Worm (Caenorhabditis elegans) whole organism, young adult: ENCODE measurements around the gene fem-3.

ENCODE experiments used
- B0019.2 ChIP-seq: fragments of 200-800 bp; sonication (Bioruptor generic); conservative IDR thresholded peaks from 2 replicates; pipeline ENCODE4 v1.3.6; 2022; ENCODE audit warnings: missing genetic modification reagents, missing genetic modification characterization, missing compliant biosample characterization
- B0035.1 ChIP-seq: sonication (generic microtip); optimal IDR thresholded peaks from 2 replicates; lab custom pipeline; 2016; ENCODE audit warnings: missing genetic modification characterization, mild to moderate bottlenecking, missing compliant biosample characterization, missing genotype, missing genetic modification reagents
- F23B12.7 ChIP-seq: sonication (generic microtip); optimal IDR thresholded peaks from 2 replicates; lab custom pipeline; 2017; ENCODE audit warnings: missing genetic modification characterization, mild to moderate bottlenecking, missing compliant biosample characterization, antibody characterized with exemption, moderate library complexity; ENCODE audit not compliant: insufficient read depth
- F37B4.10 ChIP-seq: fragments of 200-800 bp; sonication (Bioruptor generic); IDR thresholded peaks from 2 replicates; pipeline ENCODE4 v1.3.6; 2022; ENCODE audit warnings: missing genetic modification characterization, missing compliant biosample characterization
- K12H6.12 ChIP-seq: fragments of 200-800 bp; sonication (Bioruptor generic); optimal IDR thresholded peaks from 2 replicates; lab custom pipeline; 2018; ENCODE audit warnings: mild to moderate bottlenecking, missing genetic modification characterization, missing compliant biosample characterization
- Y53F4B.3 ChIP-seq: fragments of 200-800 bp; sonication (Bioruptor generic); IDR thresholded peaks from 2 replicates; pipeline ENCODE4 v1.3.6; 2022; ENCODE audit warnings: missing genetic modification reagents, missing genetic modification characterization, missing compliant biosample characterization
- Y53G8AR.9 ChIP-seq: fragments of 200-800 bp; sonication (Bioruptor generic); conservative IDR thresholded peaks from 2 replicates; pipeline ENCODE4 v1.3.6; 2022; ENCODE audit warnings: missing genetic modification reagents, missing genetic modification characterization, missing compliant biosample characterization
- Y56A3A.18 ChIP-seq: fragments of 200-800 bp; sonication (Bioruptor generic); IDR thresholded peaks from 2 replicates; pipeline ENCODE4 v1.3.6; 2022; ENCODE audit warnings: missing genetic modification reagents, missing genetic modification characterization, missing compliant biosample characterization
- Y67H2A.10 ChIP-seq: fragments of 200-800 bp; sonication (Bioruptor generic); conservative IDR thresholded peaks from 2 replicates; pipeline ENCODE4 v1.3.6; 2022; ENCODE audit warnings: missing genetic modification reagents, missing genetic modification characterization, missing compliant biosample characterization
- Y95B8A.8 ChIP-seq: fragments of 200-800 bp; sonication (Bioruptor generic); IDR thresholded peaks from 2 replicates; pipeline ENCODE4 v1.3.6; 2022; ENCODE audit warnings: missing genetic modification reagents, missing genetic modification characterization, missing compliant biosample characterization
- ama-1 ChIP-seq, 3 experiments: fragments of 150-350 bp in 1 of 3; sonication (generic microtip) in 2 of 3; optimal IDR thresholded peaks; 2 replicates each; lab custom pipeline; 2014 to 2018; ENCODE audit warnings: missing biosample characterization in 2 of 3, missing genetic modification characterization in 2 of 3, missing genetic modification reagents in 2 of 3
- aptf-2 ChIP-seq: fragments of 200-800 bp; sonication (Bioruptor generic); conservative IDR thresholded peaks from 2 replicates; pipeline ENCODE4 v1.3.6; 2022; ENCODE audit warnings: missing genetic modification reagents, missing genetic modification characterization, missing compliant biosample characterization
- aptf-3 ChIP-seq: fragments of 200-800 bp; sonication (Bioruptor generic); IDR thresholded peaks from 2 replicates; pipeline ENCODE4 v1.3.6; 2022; ENCODE audit warnings: missing genetic modification characterization, missing compliant biosample characterization
- ccch-3 ChIP-seq: fragments of 200-800 bp; sonication (Bioruptor generic); optimal IDR thresholded peaks from 2 replicates; lab custom pipeline; 2018; ENCODE audit warnings: mild to moderate bottlenecking, missing genetic modification characterization, missing compliant biosample characterization
- cebp-1 ChIP-seq, 2 experiments: fragments of 200-800 bp in 1 of 2; sonication (Bioruptor generic) in 1 of 2; sonication (generic microtip) in 1 of 2; IDR thresholded peaks in 1 of 2; optimal IDR thresholded peaks in 1 of 2; 2 replicates each; pipeline versions ENCODE4 v1.3.6 to Lab custom; 2017 to 2022; ENCODE audit warnings: missing compliant biosample characterization in 2 of 2, missing genetic modification characterization in 2 of 2, mild to moderate bottlenecking in 1 of 2, missing genetic modification reagents in 1 of 2, moderate library complexity in 1 of 2
- cebp-2 ChIP-seq: fragments of 200-800 bp; sonication (Bioruptor generic); IDR thresholded peaks from 2 replicates; pipeline ENCODE4 v1.3.6; 2022; ENCODE audit warnings: missing genetic modification characterization, missing compliant biosample characterization
- ceh-91 ChIP-seq: fragments of 200-800 bp; sonication (Bioruptor generic); IDR thresholded peaks from 2 replicates; pipeline ENCODE4 v1.3.6; 2022; ENCODE audit warnings: missing genetic modification reagents, missing genetic modification characterization, missing compliant biosample characterization
- egl-18 ChIP-seq: fragments of 200-800 bp; sonication (Bioruptor generic); IDR thresholded peaks from 2 replicates; pipeline ENCODE4 v1.3.6; 2022; ENCODE audit warnings: missing genetic modification reagents, missing genetic modification characterization, missing compliant biosample characterization
- egl-44 ChIP-seq: fragments of 200-800 bp; sonication (Bioruptor generic); IDR thresholded peaks from 2 replicates; pipeline ENCODE4 v1.3.6; 2022; ENCODE audit warnings: missing genetic modification reagents, missing genetic modification characterization, missing compliant biosample characterization
- him-1 ChIP-seq: sonication (generic microtip); optimal IDR thresholded peaks from 2 replicates; lab custom pipeline; 2016; ENCODE audit warnings: missing genotype, missing genetic modification reagents, missing genetic modification characterization, missing compliant biosample characterization
- hlh-12 ChIP-seq: sonication (generic microtip); optimal IDR thresholded peaks from 2 replicates; lab custom pipeline; 2016; ENCODE audit warnings: missing genetic modification characterization, missing compliant biosample characterization
- hmg-1.2 ChIP-seq: fragments of 200-800 bp; sonication (Bioruptor generic); IDR thresholded peaks from 2 replicates; pipeline ENCODE4 v1.3.6; 2022; ENCODE audit warnings: missing genetic modification reagents, missing genetic modification characterization, missing compliant biosample characterization
- hmg-20 ChIP-seq: fragments of 200-800 bp; sonication (Bioruptor generic); IDR thresholded peaks from 2 replicates; pipeline ENCODE4 v1.3.6; 2022; ENCODE audit warnings: missing genetic modification reagents, missing genetic modification characterization, missing compliant biosample characterization
- lag-1 ChIP-seq: fragments of 200-800 bp; sonication (Bioruptor generic); IDR thresholded peaks from 2 replicates; pipeline ENCODE4 v1.3.6; 2022; ENCODE audit warnings: missing genetic modification reagents, missing genetic modification characterization, missing compliant biosample characterization
- lir-1 ChIP-seq: fragments of 200-800 bp; sonication (Bioruptor generic); conservative IDR thresholded peaks from 2 replicates; pipeline ENCODE4 v1.3.6; 2022; ENCODE audit warnings: missing genetic modification reagents, missing genetic modification characterization, missing compliant biosample characterization
- lsl-1 ChIP-seq: fragments of 200-800 bp; sonication (Bioruptor generic); optimal IDR thresholded peaks from 2 replicates; lab custom pipeline; 2018; ENCODE audit warnings: mild to moderate bottlenecking, missing genetic modification characterization, moderate library complexity, missing compliant biosample characterization
- madf-10 ChIP-seq: sonication (generic microtip); optimal IDR thresholded peaks from 2 replicates; lab custom pipeline; 2016; ENCODE audit warnings: mild to moderate bottlenecking, missing genetic modification characterization, missing compliant biosample characterization
- madf-6 ChIP-seq: fragments of 200-800 bp; sonication (Bioruptor generic); IDR thresholded peaks from 2 replicates; pipeline ENCODE4 v1.3.6; 2022; ENCODE audit warnings: missing genetic modification reagents, missing genetic modification characterization, missing compliant biosample characterization
- mcd-1 ChIP-seq: fragments of 200-800 bp; sonication (Bioruptor generic); IDR thresholded peaks from 2 replicates; pipeline ENCODE4 v1.3.6; 2022; ENCODE audit warnings: missing genetic modification reagents, missing genetic modification characterization, missing compliant biosample characterization
- mes-4 ChIP-seq: sonication (generic microtip); optimal IDR thresholded peaks from 2 replicates; lab custom pipeline; 2016; ENCODE audit warnings: missing genotype, missing genetic modification characterization, missing compliant biosample characterization
- nfya-2 ChIP-seq: fragments of 200-800 bp; sonication (Bioruptor generic); IDR thresholded peaks from 2 replicates; pipeline ENCODE4 v1.3.6; 2022; ENCODE audit warnings: missing genetic modification reagents, missing genetic modification characterization, missing compliant biosample characterization
- nhr-80 ChIP-seq: sonication (generic microtip); optimal IDR thresholded peaks from 2 replicates; lab custom pipeline; 2016; ENCODE audit warnings: missing genetic modification characterization, missing compliant biosample characterization
- pha-4 ChIP-seq: fragments of 150-350 bp; sonication (generic microtip); optimal IDR thresholded peaks from 2 replicates; lab custom pipeline; 2014; ENCODE audit warnings: missing biosample characterization, missing genetic modification reagents, missing genetic modification characterization
- snpc-1.3 ChIP-seq: sonication (generic microtip); optimal IDR thresholded peaks from 2 replicates; lab custom pipeline; 2017; ENCODE audit warnings: missing genetic modification characterization, mild to moderate bottlenecking, missing compliant biosample characterization, antibody characterized with exemption, moderate library complexity, missing genotype, missing genetic modification reagents; ENCODE audit not compliant: insufficient read depth
- snpc-4 ChIP-seq, 5 experiments: fragments of 150-350 bp in 1 of 5; sonication (generic microtip) in 4 of 5; optimal IDR thresholded peaks; 2 replicates each; lab custom pipeline; 2014 to 2018; ENCODE audit warnings: missing genetic modification characterization in 5 of 5, missing biosample characterization in 3 of 5, antibody characterized with exemption in 2 of 5, mild to moderate bottlenecking in 2 of 5, missing compliant biosample characterization in 2 of 5, missing genotype in 2 of 5, moderate library complexity in 2 of 5, missing genetic modification reagents in 1 of 5
- somi-1 ChIP-seq: fragments of 200-800 bp; sonication (Bioruptor generic); optimal IDR thresholded peaks from 2 replicates; lab custom pipeline; 2018; ENCODE audit warnings: mild to moderate bottlenecking, missing genetic modification characterization, missing compliant biosample characterization
- tbp1 ChIP-seq: fragments of 200-800 bp; sonication (Bioruptor generic); optimal IDR thresholded peaks from 2 replicates; lab custom pipeline; 2018; ENCODE audit warnings: mild to moderate bottlenecking, missing genetic modification characterization, missing compliant biosample characterization
- unc-130 ChIP-seq: sonication (generic microtip); optimal IDR thresholded peaks from 2 replicates; lab custom pipeline; 2016; ENCODE audit warnings: missing genetic modification reagents, missing genetic modification characterization, missing compliant biosample characterization
- zim-3 ChIP-seq: sonication (generic microtip); optimal IDR thresholded peaks from 2 replicates; lab custom pipeline; 2017; ENCODE audit warnings: mild to moderate bottlenecking, missing genetic modification characterization, moderate library complexity, missing compliant biosample characterization
- ztf-25 ChIP-seq: fragments of 200-800 bp; sonication (Bioruptor generic); IDR thresholded peaks from 2 replicates; pipeline ENCODE4 v1.3.6; 2022; ENCODE audit warnings: missing genetic modification reagents, missing genetic modification characterization, missing compliant biosample characterization
- ztf-28 ChIP-seq: fragments of 200-800 bp; sonication (Bioruptor generic); IDR thresholded peaks from 2 replicates; pipeline ENCODE4 v1.3.6; 2022; ENCODE audit warnings: missing genetic modification reagents, missing genetic modification characterization, missing compliant biosample characterization
- ztf-3 ChIP-seq: fragments of 200-800 bp; sonication (Bioruptor generic); optimal IDR thresholded peaks from 2 replicates; lab custom pipeline; 2018; ENCODE audit warnings: mild to moderate bottlenecking, missing genetic modification characterization, missing compliant biosample characterization

fem-3 gene

ce11 chrIV:9069703-9070102 is 35.1 kb upstream of the fem-3 start, which contains the start of gene nhr-11:
nhr-11 (plus strand) TSS chrIV:9070003.
- no peak for TF ChIP-seq Y56A3A.18 (GFP tag; lab: Robert Waterston, UW)
- TF ChIP-seq ceh-91 (GFP tag; lab: Robert Waterston, UW): no peak
- TF ChIP-seq snpc-1.3 (tag; lab: Kevin White, UChicago): no peak
- no peak for TF ChIP-seq somi-1 (GFP tag; lab: Kevin White, UChicago)
- TF ChIP-seq egl-44 (GFP tag; lab: Robert Waterston, UW): no peak
- no peak for TF ChIP-seq unc-130 (GFP tag; lab: Kevin White, UChicago)
- TF ChIP-seq madf-6 (GFP tag; lab: Robert Waterston, UW): no peak
- no peak for TF ChIP-seq madf-10 (tag; lab: Kevin White, UChicago)
- TF ChIP-seq B0035.1 (tag; lab: Kevin White, UChicago): no peak
- no peak for TF ChIP-seq ztf-3 (GFP tag; lab: Kevin White, UChicago)
- TF ChIP-seq ama-1 (optimal IDR thresholded peaks at IDR 0.05; lab: Kevin White, UChicago): no peak
- TF ChIP-seq ama-1 (GFP tag; optimal IDR thresholded peaks at IDR 0.05; lab: Kevin White, UChicago): no peak
- TF ChIP-seq Y95B8A.8 (GFP tag; lab: Robert Waterston, UW): no peak
- no peak for TF ChIP-seq cebp-1 (GFP tag; IDR thresholded peaks at IDR 0.05; lab: Robert Waterston, UW)
- TF ChIP-seq cebp-1 (tag; optimal IDR thresholded peaks at IDR 0.05; lab: Kevin White, UChicago): no peak

- TF ChIP-seq nhr-80 (tag; lab: Kevin White, UChicago): peak; percentile 47
- TF ChIP-seq aptf-3: no peak
- TF ChIP-seq, all 124 proteins: peak for 1
Measured at ce11 chrIV:9070188-9070587, 34.6 kb upstream of the fem-3 start.

- TF ChIP-seq lag-1 (no peak), aptf-2 (peak; percentile 82), lsl-1 (GFP tag; lab: Kevin White, UChicago) (peak; percentile 52), hmg-20 (GFP tag; lab: Robert Waterston, UW) (no peak), hmg-1.2 (GFP tag; lab: Robert Waterston, UW) (peak; percentile 25; the same call in 1 of the 2 replicates), somi-1 (GFP tag; lab: Kevin White, UChicago) (no peak), B0019.2 (GFP tag; lab: Robert Waterston, UW) (0 out of 2 replicates have a peak, but pooled peaks have one; percentile 38), hlh-12 (peak; percentile 1), zim-3 (tag; lab: Kevin White, UChicago) (peak; percentile 44), egl-44 (GFP tag; lab: Robert Waterston, UW) (no peak), mes-4 (no peak), pha-4 (tag; lab: Kevin White, UChicago) (no peak), mcd-1 (GFP tag; lab: Robert Waterston, UW) (peak; percentile 72), ztf-25 (no peak), snpc-4 (GFP tag; optimal IDR thresholded peaks at IDR 0.05; lab: Kevin White, UChicago) (peak; percentile 2), snpc-4 (tag; optimal IDR thresholded peaks at IDR 0.05; lab: Kevin White, UChicago) (peak; percentile 8 to 52 (median 36)), lir-1 (GFP tag; lab: Robert Waterston, UW) (peak; percentile 82), K12H6.12 (tag; lab: Kevin White, UChicago) (peak; percentile 57), Y95B8A.8 (GFP tag; lab: Robert Waterston, UW) (no peak), him-1 (tag; lab: Kevin White, UChicago) (no peak), Y53G8AR.9 (no peak), F23B12.7 (tag; lab: Kevin White, UChicago) (peak; percentile 46), egl-18 (GFP tag; lab: Robert Waterston, UW) (no peak), Y67H2A.10 (GFP tag; lab: Robert Waterston, UW) (peak; percentile 13; the same call in 1 of the 2 replicates), ztf-28 (GFP tag; lab: Robert Waterston, UW) (peak; percentile 89), F37B4.10 (no peak), ccch-3 (GFP tag; lab: Kevin White, UChicago) (peak; percentile 71), Y53F4B.3 (GFP tag; lab: Robert Waterston, UW) (no peak), B0035.1 (tag; lab: Kevin White, UChicago) (no peak), nfya-2 (GFP tag; lab: Robert Waterston, UW) (no peak), cebp-2 (GFP tag; lab: Robert Waterston, UW) (no peak), aptf-3 (no peak), tbp1 (GFP tag; lab: Kevin White, UChicago) (peak; percentile 58)
Measured at ce11 chrIV:9074244-9074723, 30.5 kb upstream of the fem-3 start, which contains the start of gene mppb-1. mppb-1 (plus strand) TSS chrIV:9074673.
